Worm (Caenorhabditis elegans) whole organism, L3 larva: ENCODE results near the gene gtf-2A2.

Source experiments
- R02D3.7 ChIP-seq: fragments of 150-350 bp; optimal IDR thresholded peaks from 2 replicates; lab custom pipeline; 2014; ENCODE audit warnings: missing biosample characterization, missing genetic modification characterization
- egl-27 ChIP-seq: sonication (generic microtip); optimal IDR thresholded peaks from 4 replicates; lab custom pipeline; 2017; ENCODE audit warnings: missing biosample characterization, missing genetic modification reagents, missing genetic modification characterization
- elt-3 ChIP-seq, 3 experiments: fragments of 150-350 bp in 1 of 3; sonication (generic microtip) in 2 of 3; optimal IDR thresholded peaks; 2 replicates in 2 of 3; 4 replicates in 1 of 3; lab custom pipeline; 2014 to 2017; ENCODE audit warnings: missing biosample characterization in 3 of 3, missing genetic modification characterization in 3 of 3
- lin-39 ChIP-seq: fragments of 150-350 bp; optimal IDR thresholded peaks from 2 replicates; lab custom pipeline; 2018; ENCODE audit warnings: missing biosample characterization, missing genetic modification reagents, missing genetic modification characterization
- nhr-12 ChIP-seq: fragments of 150-350 bp; optimal IDR thresholded peaks from 2 replicates; lab custom pipeline; 2014; ENCODE audit warnings: missing biosample characterization, missing genetic modification characterization
- nhr-237 ChIP-seq: fragments of 150-350 bp; optimal IDR thresholded peaks from 2 replicates; lab custom pipeline; 2014; ENCODE audit warnings: missing biosample characterization, missing genetic modification characterization
- pha-4 ChIP-seq: fragments of 150-350 bp; optimal IDR thresholded peaks from 2 replicates; lab custom pipeline; 2014; ENCODE audit warnings: missing biosample characterization, missing genetic modification reagents, missing genetic modification characterization
- ztf-11 ChIP-seq: fragments of 150-350 bp; optimal IDR thresholded peaks from 2 replicates; lab custom pipeline; 2014; ENCODE audit warnings: missing biosample characterization, missing genetic modification characterization
- ztf-4 ChIP-seq: fragments of 150-350 bp; optimal IDR thresholded peaks from 2 replicates; lab custom pipeline; 2014; ENCODE audit warnings: missing biosample characterization, missing genetic modification characterization

- TF ChIP-seq pha-4 (tag; lab: Kevin White, UChicago): peak; percentile 90
- no peak for TF ChIP-seq ztf-11 (tag; lab: Kevin White, UChicago)
- peak; percentile 82 for TF ChIP-seq ztf-4
- peak; percentile 91 for TF ChIP-seq lin-39 (tag; lab: Kevin White, UChicago)
- peak; percentile 68 for TF ChIP-seq R02D3.7 (tag; lab: Kevin White, UChicago)
- TF ChIP-seq elt-3 (tag; optimal IDR thresholded peaks at IDR 0.05; lab: Kevin White, UChicago): peak in 1 of 3 experiments; percentile 79
- no peak for TF ChIP-seq egl-27 (tag; lab: Kevin White, UChicago)
- no peak for TF ChIP-seq nhr-237 (tag; lab: Kevin White, UChicago)
- TF ChIP-seq nhr-12 (tag; lab: Kevin White, UChicago): no peak
Observed at ce11 chrIII:12608220-12608958, 16.2 kb upstream of the gtf-2A2 start, which contains the start of gene epc-1.
